Worm (Caenorhabditis elegans) whole organism, late embryonic: ENCODE results near the gene clec-19.

Source experiments
- F13H6.1 ChIP-seq: sonication (generic microtip); optimal IDR thresholded peaks from 2 replicates; lab custom pipeline; 2016; ENCODE audit warnings: missing genetic modification characterization, missing compliant biosample characterization
- T23F11.4 ChIP-seq: fragments of 200-800 bp; sonication (Bioruptor generic); optimal IDR thresholded peaks from 2 replicates; lab custom pipeline; 2018; ENCODE audit warnings: mild to moderate bottlenecking, missing genetic modification characterization, missing compliant biosample characterization
- ama-1 ChIP-seq: fragments of 150-350 bp; optimal IDR thresholded peaks from 2 replicates; lab custom pipeline; 2014
- ceh-18 ChIP-seq: sonication (generic microtip); optimal IDR thresholded peaks from 2 replicates; lab custom pipeline; 2016; ENCODE audit warnings: missing genetic modification characterization, missing compliant biosample characterization
- ceh-19 ChIP-seq: fragments of 200-800 bp; sonication (Bioruptor generic); optimal IDR thresholded peaks from 2 replicates; lab custom pipeline; 2018; ENCODE audit warnings: mild to moderate bottlenecking, missing genetic modification characterization, missing compliant biosample characterization
- ceh-2 ChIP-seq: sonication (generic microtip); optimal IDR thresholded peaks from 2 replicates; lab custom pipeline; 2016; ENCODE audit warnings: missing genotype, missing genetic modification characterization, missing compliant biosample characterization
- ceh-22 ChIP-seq: sonication (generic microtip); optimal IDR thresholded peaks from 2 replicates; lab custom pipeline; 2017; ENCODE audit warnings: missing biosample characterization, missing genetic modification characterization
- ceh-24 ChIP-seq: sonication (generic microtip); optimal IDR thresholded peaks from 2 replicates; lab custom pipeline; 2016; ENCODE audit warnings: mild to moderate bottlenecking, missing genetic modification characterization, missing compliant biosample characterization
- ceh-48 ChIP-seq: sonication (generic microtip); optimal IDR thresholded peaks from 2 replicates; lab custom pipeline; 2016; ENCODE audit warnings: missing genetic modification characterization, inconsistent platforms, missing compliant biosample characterization
- ceh-6 ChIP-seq: fragments of 200-800 bp; sonication (Bioruptor generic); optimal IDR thresholded peaks from 2 replicates; lab custom pipeline; 2018; ENCODE audit warnings: mild to moderate bottlenecking, missing genetic modification characterization, missing compliant biosample characterization
- che-1 ChIP-seq: sonication (generic microtip); optimal IDR thresholded peaks from 2 replicates; lab custom pipeline; 2016; ENCODE audit warnings: mild to moderate bottlenecking, missing genetic modification characterization, missing compliant biosample characterization
- dmd-4 ChIP-seq: sonication (generic microtip); optimal IDR thresholded peaks from 2 replicates; lab custom pipeline; 2016; ENCODE audit warnings: borderline replicate concordance, missing genetic modification characterization, missing compliant biosample characterization
- dve-1 ChIP-seq: sonication (generic microtip); optimal IDR thresholded peaks from 2 replicates; lab custom pipeline; 2017; ENCODE audit warnings: antibody characterized with exemption, mild to moderate bottlenecking, missing genetic modification characterization, missing compliant biosample characterization
- elt-2 ChIP-seq: sonication (generic microtip); optimal IDR thresholded peaks from 2 replicates; lab custom pipeline; 2016; ENCODE audit warnings: missing genetic modification reagents, missing genetic modification characterization, missing compliant biosample characterization
- elt-4 ChIP-seq: sonication (generic microtip); optimal IDR thresholded peaks from 2 replicates; lab custom pipeline; 2016; ENCODE audit warnings: missing genetic modification characterization, missing compliant biosample characterization
- fkh-6 ChIP-seq: sonication (generic microtip); optimal IDR thresholded peaks from 2 replicates; lab custom pipeline; 2016; ENCODE audit warnings: missing genetic modification characterization, missing compliant biosample characterization
- gmeb-2 ChIP-seq: sonication (generic microtip); optimal IDR thresholded peaks from 2 replicates; lab custom pipeline; 2016; ENCODE audit warnings: missing genetic modification characterization, inconsistent platforms, missing compliant biosample characterization
- hlh-13 ChIP-seq: fragments of 200-800 bp; sonication (Bioruptor generic); optimal IDR thresholded peaks from 2 replicates; lab custom pipeline; 2018; ENCODE audit warnings: mild to moderate bottlenecking, missing genetic modification characterization, missing compliant biosample characterization
- hlh-15 ChIP-seq: sonication (generic microtip); optimal IDR thresholded peaks from 2 replicates; lab custom pipeline; 2016; ENCODE audit warnings: missing genetic modification characterization, missing compliant biosample characterization
- hlh-30 ChIP-seq: sonication (generic microtip); optimal IDR thresholded peaks from 2 replicates; lab custom pipeline; 2017; ENCODE audit warnings: antibody characterized with exemption, missing genetic modification characterization, missing compliant biosample characterization; ENCODE audit not compliant: insufficient read depth
- lim-6 ChIP-seq: sonication (generic microtip); optimal IDR thresholded peaks from 2 replicates; lab custom pipeline; 2016; ENCODE audit warnings: missing genetic modification characterization, missing compliant biosample characterization
- madf-2 ChIP-seq: sonication (generic microtip); optimal IDR thresholded peaks from 2 replicates; lab custom pipeline; 2017; ENCODE audit warnings: missing genetic modification characterization, missing compliant biosample characterization
- mec-3 ChIP-seq: sonication (generic microtip); optimal IDR thresholded peaks from 2 replicates; lab custom pipeline; 2016; ENCODE audit warnings: borderline replicate concordance, missing genetic modification characterization, missing compliant biosample characterization
- nfya-1 ChIP-seq: sonication (generic microtip); optimal IDR thresholded peaks from 2 replicates; lab custom pipeline; 2017; ENCODE audit warnings: missing genetic modification characterization, mild to moderate bottlenecking, missing compliant biosample characterization, antibody characterized with exemption, moderate library complexity
- nhr-232 ChIP-seq: sonication (generic microtip); optimal IDR thresholded peaks from 2 replicates; lab custom pipeline; 2016; ENCODE audit warnings: missing genetic modification characterization, missing compliant biosample characterization
- npax-4 ChIP-seq: sonication (generic microtip); optimal IDR thresholded peaks from 2 replicates; lab custom pipeline; 2016; ENCODE audit warnings: missing genetic modification characterization, missing compliant biosample characterization
- odd-2 ChIP-seq: sonication (generic microtip); optimal IDR thresholded peaks from 2 replicates; lab custom pipeline; 2017; ENCODE audit warnings: antibody characterized with exemption, mild to moderate bottlenecking, missing genetic modification characterization, missing compliant biosample characterization
- pax-1 ChIP-seq: fragments of 150-350 bp; optimal IDR thresholded peaks from 2 replicates; lab custom pipeline; 2014; ENCODE audit warnings: missing biosample characterization, missing genetic modification characterization
- pha-4 ChIP-seq: fragments of 150-350 bp; optimal IDR thresholded peaks from 2 replicates; lab custom pipeline; 2018; ENCODE audit warnings: missing biosample characterization, missing genetic modification reagents, missing genetic modification characterization
- pros-1 ChIP-seq: fragments of 150-350 bp; optimal IDR thresholded peaks from 2 replicates; lab custom pipeline; 2014; ENCODE audit warnings: missing biosample characterization, missing genetic modification reagents, missing genetic modification characterization
- sdc-2 ChIP-seq: sonication (generic microtip); optimal IDR thresholded peaks from 2 replicates; lab custom pipeline; 2016; ENCODE audit warnings: missing genotype, missing genetic modification characterization, missing compliant biosample characterization
- sox-2 ChIP-seq: fragments of 200-800 bp; sonication (Bioruptor generic); IDR thresholded peaks from 2 replicates; pipeline ENCODE4 v1.3.6; 2022; ENCODE audit warnings: missing genetic modification reagents, missing genetic modification characterization, missing compliant biosample characterization
- sox-4 ChIP-seq: sonication (generic microtip); optimal IDR thresholded peaks from 2 replicates; lab custom pipeline; 2017; ENCODE audit warnings: mild to moderate bottlenecking, missing genetic modification characterization, inconsistent platforms, missing compliant biosample characterization
- syd-9 ChIP-seq: sonication (generic microtip); optimal IDR thresholded peaks from 2 replicates; lab custom pipeline; 2016; ENCODE audit warnings: mild to moderate bottlenecking, missing genetic modification characterization, moderate library complexity, missing compliant biosample characterization
- tbx-2 ChIP-seq: sonication (generic microtip); optimal IDR thresholded peaks from 2 replicates; lab custom pipeline; 2016; ENCODE audit warnings: missing genetic modification characterization, missing compliant biosample characterization
- ttx-3 ChIP-seq: sonication (generic microtip); optimal IDR thresholded peaks from 2 replicates; lab custom pipeline; 2016; ENCODE audit warnings: missing genetic modification reagents, missing genetic modification characterization, missing compliant biosample characterization
- unc-3 ChIP-seq, 2 experiments: fragments of 200-800 bp in 1 of 2; sonication (Bioruptor generic) in 1 of 2; sonication (generic microtip) in 1 of 2; conservative IDR thresholded peaks in 1 of 2; optimal IDR thresholded peaks in 1 of 2; 2 replicates each; pipeline versions ENCODE4 v1.3.6 to Lab custom; 2016 to 2022; ENCODE audit warnings: missing compliant biosample characterization in 2 of 2, missing genetic modification characterization in 2 of 2, missing genetic modification reagents in 1 of 2
- unc-42 ChIP-seq: sonication (generic microtip); optimal IDR thresholded peaks from 2 replicates; lab custom pipeline; 2016; ENCODE audit warnings: missing genotype, missing genetic modification characterization, missing compliant biosample characterization
- unc-55 ChIP-seq: sonication (generic microtip); optimal IDR thresholded peaks from 2 replicates; lab custom pipeline; 2017; ENCODE audit warnings: missing biosample characterization, missing genetic modification reagents, missing genetic modification characterization
- unc-86 ChIP-seq: sonication (generic microtip); optimal IDR thresholded peaks from 2 replicates; lab custom pipeline; 2016; ENCODE audit warnings: missing genetic modification characterization, missing compliant biosample characterization
- zip-5 ChIP-seq: sonication (generic microtip); optimal IDR thresholded peaks from 2 replicates; lab custom pipeline; 2016; ENCODE audit warnings: missing genetic modification characterization, missing compliant biosample characterization
- ztf-16 ChIP-seq: sonication (generic microtip); optimal IDR thresholded peaks from 2 replicates; lab custom pipeline; 2017; ENCODE audit warnings: missing genetic modification characterization, missing compliant biosample characterization

clec-19 gene

DNA sequence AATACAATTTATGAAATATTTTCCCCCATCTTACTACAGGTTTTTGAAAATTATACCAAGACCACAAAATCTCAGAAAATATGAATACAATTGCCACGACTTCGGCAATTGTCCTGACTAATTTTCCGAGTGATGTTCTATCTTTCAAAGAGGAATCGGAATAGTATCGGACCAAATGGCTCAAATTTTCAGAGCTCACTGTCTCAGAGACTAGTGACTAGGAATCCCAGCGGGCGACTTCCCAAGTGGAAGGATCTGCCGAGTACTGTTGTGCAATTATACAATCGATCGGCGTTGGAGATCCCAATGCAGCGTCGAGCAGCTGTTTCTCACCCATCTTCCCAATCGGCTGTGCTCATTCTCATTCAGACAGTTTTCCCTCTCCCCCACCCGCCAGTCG is 18.5 kb upstream of the clec-19 start, which contains the start of gene F45C12.17 (continued):
- no peak for TF ChIP-seq tbx-2
- TF ChIP-seq, all 69 proteins: peak for 0

DNA sequence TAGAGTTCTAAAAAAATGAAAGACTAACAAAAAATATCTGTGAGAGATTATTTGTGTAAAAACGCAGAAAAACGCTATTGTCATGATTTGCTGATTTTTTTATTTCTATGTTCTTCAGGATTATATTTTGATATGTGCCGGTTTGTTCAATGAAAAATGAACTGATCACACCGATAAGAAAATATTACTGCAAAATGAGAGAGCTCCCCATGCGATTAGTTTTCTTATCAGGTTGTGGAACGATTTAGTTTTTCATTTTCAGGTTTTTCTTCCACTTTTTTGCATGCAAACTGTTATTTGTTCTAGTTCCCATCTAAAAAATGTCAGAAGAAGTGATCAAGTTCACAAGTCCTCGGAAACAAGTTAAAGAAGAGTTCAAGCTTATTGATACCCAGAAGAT is 16.0 kb upstream of the clec-19 start, which contains the start of gene btb-9:
TSS of gene btb-9 (plus strand) at position 254 of the 400 bp plus-strand sequence.
- TF ChIP-seq unc-86 (tag; lab: Kevin White, UChicago) (no peak), ceh-22 (tag; lab: Kevin White, UChicago) (no peak), pha-4 (tag; lab: Kevin White, UChicago) (no peak), nfya-1 (tag; lab: Kevin White, UChicago) (no peak), pros-1 (tag; lab: Kevin White, UChicago) (no peak), tbx-2 (no peak), ttx-3 (no peak), gmeb-2 (tag; lab: Kevin White, UChicago) (no peak), unc-42 (tag; lab: Kevin White, UChicago) (no peak)
- TF ChIP-seq, all 69 proteins: peak for 0

- TF ChIP-seq ceh-6 (GFP tag; lab: Kevin White, UChicago) (no peak), ceh-48 (tag; lab: Kevin White, UChicago) (no peak), madf-2 (tag; lab: Kevin White, UChicago) (no peak), ceh-24 (tag; lab: Kevin White, UChicago) (no peak), unc-42 (tag; lab: Kevin White, UChicago) (no peak), F13H6.1 (tag; lab: Kevin White, UChicago) (no peak), T23F11.4 (GFP tag; lab: Kevin White, UChicago) (no peak), dmd-4 (tag; lab: Kevin White, UChicago) (no peak), elt-2 (tag; lab: Kevin White, UChicago) (no peak), unc-55 (GFP tag; lab: Kevin White, UChicago) (no peak), nhr-232 (no peak), ama-1 (lab: Kevin White, UChicago) (no peak), che-1 (no peak), ztf-16 (tag; lab: Kevin White, UChicago) (no peak), unc-3 (GFP tag; conservative IDR thresholded peaks at IDR 0.05; lab: Robert Waterston, UW) (no peak), unc-3 (tag; optimal IDR thresholded peaks at IDR 0.05; lab: Kevin White, UChicago) (no peak), sox-4 (tag; lab: Kevin White, UChicago) (no peak)
These were observed 14.2 kb upstream of the clec-19 start, which contains the start of gene ceh-81 for ce11 chrII:1730103-1730502. Gene ceh-81, plus strand, starts transcription at chrII:1730403.

ce11 chrII:1731932-1732331 is 12.4 kb upstream of the clec-19 start, which contains the start of gene ceh-82:
Gene ceh-82, plus strand, starts transcription at chrII:1732232.
- TF ChIP-seq ceh-6 (GFP tag; lab: Kevin White, UChicago) (no peak), ceh-22 (tag; lab: Kevin White, UChicago) (no peak), ztf-16 (tag; lab: Kevin White, UChicago) (no peak), ceh-24 (tag; lab: Kevin White, UChicago) (no peak), sdc-2 (tag; lab: Kevin White, UChicago) (no peak), hlh-13 (GFP tag; lab: Kevin White, UChicago) (no peak), ttx-3 (no peak), tbx-2 (no peak), sox-2 (GFP tag; lab: Robert Waterston, UW) (no peak), hlh-30 (no peak), zip-5 (tag; lab: Kevin White, UChicago) (no peak), elt-2 (tag; lab: Kevin White, UChicago) (no peak), T23F11.4 (GFP tag; lab: Kevin White, UChicago) (no peak), elt-4 (tag; lab: Kevin White, UChicago) (no peak), odd-2 (tag; lab: Kevin White, UChicago) (no peak), dve-1 (tag; lab: Kevin White, UChicago) (no peak), ceh-18 (no peak)

ce11 chrII:1735145-1735544 is 9.1 kb upstream of the clec-19 start:
- no peak for TF ChIP-seq sdc-2 (tag; lab: Kevin White, UChicago)
- no peak for TF ChIP-seq T23F11.4 (GFP tag; lab: Kevin White, UChicago)
- no peak for TF ChIP-seq fkh-6 (tag; lab: Kevin White, UChicago)
- no peak for TF ChIP-seq F13H6.1 (tag; lab: Kevin White, UChicago)
- no peak for TF ChIP-seq lim-6
- no peak for TF ChIP-seq hlh-15 (tag; lab: Kevin White, UChicago)
- no peak for TF ChIP-seq sox-4 (tag; lab: Kevin White, UChicago)
- TF ChIP-seq hlh-13 (GFP tag; lab: Kevin White, UChicago): no peak
- TF ChIP-seq hlh-30: no peak
- no peak for TF ChIP-seq ttx-3
- no peak for TF ChIP-seq odd-2 (tag; lab: Kevin White, UChicago)
- no peak for TF ChIP-seq zip-5 (tag; lab: Kevin White, UChicago)
- no peak for TF ChIP-seq npax-4 (tag; lab: Kevin White, UChicago)
- no peak for TF ChIP-seq mec-3
- no peak for TF ChIP-seq madf-2 (tag; lab: Kevin White, UChicago)
- no peak for TF ChIP-seq pax-1 (tag; lab: Kevin White, UChicago)
- no peak for TF ChIP-seq syd-9 (tag; lab: Kevin White, UChicago)
- TF ChIP-seq pha-4 (tag; lab: Kevin White, UChicago): no peak
- no peak for TF ChIP-seq ceh-2 (tag; lab: Kevin White, UChicago)
- TF ChIP-seq ceh-19 (GFP tag; lab: Kevin White, UChicago): no peak
